Fruit fly (Drosophila melanogaster): ENCODE data around the gene Ada1-1.

The Ada1-1 gene

DNA sequence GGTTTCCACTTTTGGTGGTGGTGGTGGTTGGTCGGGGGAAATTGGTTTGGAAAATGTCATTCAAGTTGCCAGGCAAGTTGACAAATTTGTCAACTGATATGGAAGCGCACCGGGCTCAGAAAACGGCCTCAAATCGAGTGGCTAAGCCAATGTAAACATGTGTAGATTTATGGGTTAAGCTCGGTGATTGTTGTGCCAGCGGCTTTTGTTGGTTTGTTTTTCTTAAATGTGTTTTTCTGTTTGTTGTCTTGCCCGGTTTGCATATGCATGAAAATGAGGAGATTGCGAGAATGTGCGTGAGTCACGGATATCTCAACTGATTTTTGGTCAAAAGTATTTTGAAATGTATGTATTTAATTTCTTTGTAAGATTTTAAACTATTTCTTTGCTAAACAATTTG, 35.7 kb upstream of the Ada1-1 start:
- TF ChIP-seq dsf (GFP tag; optimal IDR thresholded peaks at IDR 0.05; ENCODE audit: borderline replicate concordance) (no peak), CG9705 (GFP tag; optimal IDR thresholded peaks at IDR 0.05) (no peak), Hr83 (GFP tag; optimal IDR thresholded peaks at IDR 0.05; ENCODE audit: poor library complexity, severe bottlenecking) (no peak), Sp1 (GFP tag; optimal IDR thresholded peaks at IDR 0.05) (no peak), CrebA (GFP tag; optimal IDR thresholded peaks at IDR 0.05; ENCODE audit: borderline replicate concordance) (no peak)

DNA sequence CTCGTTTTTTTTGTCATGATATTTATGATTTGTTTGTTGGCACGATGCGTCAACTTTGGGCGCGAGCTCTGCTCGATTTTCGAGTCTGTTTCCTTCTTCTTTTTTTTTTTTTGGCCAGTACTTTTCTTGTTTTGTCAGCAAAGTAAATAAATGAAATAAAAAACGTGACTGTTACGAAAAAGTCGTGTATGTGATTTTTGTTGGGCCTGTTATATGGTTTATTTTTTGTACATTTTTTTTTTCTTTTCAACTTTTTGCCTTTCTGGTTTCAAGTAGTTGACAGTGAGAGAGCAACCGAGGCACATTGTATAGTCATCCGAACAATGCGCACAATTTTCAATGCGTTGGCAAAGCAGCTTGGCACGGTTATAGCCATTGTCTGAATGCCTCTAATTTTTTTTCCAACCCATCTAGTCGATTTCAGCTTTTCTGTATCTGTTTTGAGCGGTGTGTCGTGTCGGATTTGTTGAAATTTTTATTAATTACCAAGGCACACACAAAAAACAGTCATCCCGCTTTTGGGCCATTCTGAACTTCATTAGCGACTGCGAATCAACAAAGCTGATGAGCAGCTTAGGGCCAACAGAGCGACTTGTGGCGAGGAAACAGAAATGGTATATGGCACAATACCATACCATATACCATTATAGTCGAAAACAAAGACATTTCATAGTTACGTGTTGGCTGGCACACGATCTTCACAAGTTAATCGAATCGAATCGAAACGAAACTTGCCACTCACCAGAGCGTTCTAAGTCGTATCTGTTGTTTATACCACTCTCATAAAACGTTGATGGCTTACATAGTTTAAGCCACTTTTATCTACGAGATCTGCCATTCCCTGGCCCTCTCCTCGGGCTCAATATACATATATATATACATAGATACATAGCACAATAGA, 32.9 kb upstream of the Ada1-1 start:
- no peak for TF ChIP-seq h (GFP tag; optimal IDR thresholded peaks at IDR 0.05)

DNA sequence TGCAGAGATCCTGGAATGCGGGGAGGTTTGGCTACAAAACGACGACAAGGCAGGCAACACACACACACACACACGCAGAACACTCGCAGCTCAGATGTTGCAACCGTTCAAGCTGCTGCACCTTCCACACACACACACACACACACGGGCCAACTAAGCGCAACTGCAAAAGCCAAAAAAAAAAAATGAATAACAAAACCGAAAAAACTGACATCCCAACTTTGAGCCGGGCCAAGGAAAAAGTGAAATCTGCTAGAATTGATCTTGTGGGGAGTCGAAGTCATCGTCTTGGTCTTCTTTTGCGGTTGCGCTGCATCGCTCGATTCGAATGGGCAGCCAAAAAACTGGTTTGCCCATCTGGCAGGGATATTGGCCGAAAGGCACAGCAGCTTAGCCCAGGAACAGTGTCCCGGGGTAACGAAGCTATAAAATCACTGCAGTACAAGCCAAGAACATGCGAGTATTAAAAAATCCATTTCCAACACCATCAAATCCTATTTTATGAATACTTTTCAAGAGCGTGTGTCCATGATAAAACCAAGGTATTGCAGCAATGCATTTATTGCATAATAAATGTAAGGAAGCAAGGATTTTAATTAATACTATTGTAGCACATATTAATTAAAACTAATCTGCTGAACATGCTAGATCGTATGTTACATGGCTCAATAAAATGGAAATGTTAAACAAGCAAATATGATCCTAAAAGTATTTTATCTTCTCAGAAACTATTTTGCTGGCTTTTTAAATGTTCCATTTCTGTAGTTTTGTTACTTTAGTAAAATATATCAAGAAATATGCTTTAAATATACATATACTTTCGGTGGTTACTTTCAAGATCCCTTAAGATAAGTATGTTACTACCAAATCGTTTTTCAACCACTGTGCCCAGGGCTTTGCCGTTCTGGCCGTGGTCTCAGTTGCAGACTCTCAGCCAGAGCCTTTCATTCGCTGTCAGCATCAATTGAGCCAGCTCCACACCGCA, 30.7 kb upstream of the Ada1-1 start:
- TF ChIP-seq Hr78 (GFP tag; optimal IDR thresholded peaks at IDR 0.05): no peak
- TF ChIP-seq CrebA (GFP tag; optimal IDR thresholded peaks at IDR 0.05; ENCODE audit: borderline replicate concordance): peak; percentile 89
- no peak for TF ChIP-seq Dfd (GFP tag; optimal IDR thresholded peaks at IDR 0.05)
- TF ChIP-seq N (GFP tag; optimal IDR thresholded peaks at IDR 0.05): no peak
- TF ChIP-seq usp (GFP tag; optimal IDR thresholded peaks at IDR 0.05): no peak
- no peak for TF ChIP-seq tai (GFP tag; optimal IDR thresholded peaks at IDR 0.05)
- peak; percentile 12 for TF ChIP-seq dmrt93B (GFP tag; optimal IDR thresholded peaks at IDR 0.05)
- TF ChIP-seq Vsx2 (GFP tag; optimal IDR thresholded peaks at IDR 0.05; ENCODE audit: partially characterized antibody): peak; percentile 2
- peak; percentile 26 for TF ChIP-seq Sp1 (GFP tag; optimal IDR thresholded peaks at IDR 0.05)
- peak; percentile 48 for TF ChIP-seq psq (GFP tag; optimal IDR thresholded peaks at IDR 0.05)
- no peak for TF ChIP-seq brk (GFP tag; optimal IDR thresholded peaks at IDR 0.05)
- TF ChIP-seq OdsH (GFP tag; optimal IDR thresholded peaks at IDR 0.05): no peak
- TF ChIP-seq HLH106 (tag; optimal IDR thresholded peaks at IDR 0.05): peak; percentile 41
- TF ChIP-seq CG32264 (GFP tag; optimal IDR thresholded peaks at IDR 0.05): no peak
- peak; percentile 39 for TF ChIP-seq fru (GFP tag; optimal IDR thresholded peaks at IDR 0.05)
- peak; percentile 61 for TF ChIP-seq Rel (GFP tag; optimal IDR thresholded peaks at IDR 0.05)
- TF ChIP-seq Rel (tag; optimal IDR thresholded peaks at IDR 0.05): no peak
- TF ChIP-seq Jra (GFP tag; optimal IDR thresholded peaks at IDR 0.05): no peak
- TF ChIP-seq CG9705 (GFP tag; optimal IDR thresholded peaks at IDR 0.05): no peak
- no peak for TF ChIP-seq ey (GFP tag; optimal IDR thresholded peaks at IDR 0.05)
- peak; percentile 48 for TF ChIP-seq woc (GFP tag; optimal IDR thresholded peaks at IDR 0.05)
- TF ChIP-seq rgr (GFP tag; optimal IDR thresholded peaks at IDR 0.05): no peak
- TF ChIP-seq Mio (GFP tag; optimal IDR thresholded peaks at IDR 0.05): no peak
- no peak for TF ChIP-seq dl (GFP tag; optimal IDR thresholded peaks at IDR 0.05; ENCODE audit: insufficient read depth in 1 of 2, partially characterized antibody in 2 of 2)
- no peak for TF ChIP-seq sage (GFP tag; optimal IDR thresholded peaks at IDR 0.05)
- no peak for TF ChIP-seq jim (GFP tag; optimal IDR thresholded peaks at IDR 0.05)
- no peak for TF ChIP-seq dsf (GFP tag; optimal IDR thresholded peaks at IDR 0.05; ENCODE audit: borderline replicate concordance)
- TF ChIP-seq foxo (GFP tag; optimal IDR thresholded peaks at IDR 0.05): peak in 1 of 2 experiments; percentile 41
- no peak for TF ChIP-seq GATAd (GFP tag; optimal IDR thresholded peaks at IDR 0.05)
- TF ChIP-seq Abd-B (GFP tag; optimal IDR thresholded peaks at IDR 0.05): no peak
- no peak for TF ChIP-seq h (GFP tag; optimal IDR thresholded peaks at IDR 0.05)
- no peak for TF ChIP-seq pan (optimal IDR thresholded peaks at IDR 0.05)
- TF ChIP-seq Dif (GFP tag; optimal IDR thresholded peaks at IDR 0.05; ENCODE audit: partially characterized antibody): no peak

Measured in whole organism, wandering third instar larva.